Worm (Caenorhabditis elegans): ENCODE data around the gene str-205.

DNA sequence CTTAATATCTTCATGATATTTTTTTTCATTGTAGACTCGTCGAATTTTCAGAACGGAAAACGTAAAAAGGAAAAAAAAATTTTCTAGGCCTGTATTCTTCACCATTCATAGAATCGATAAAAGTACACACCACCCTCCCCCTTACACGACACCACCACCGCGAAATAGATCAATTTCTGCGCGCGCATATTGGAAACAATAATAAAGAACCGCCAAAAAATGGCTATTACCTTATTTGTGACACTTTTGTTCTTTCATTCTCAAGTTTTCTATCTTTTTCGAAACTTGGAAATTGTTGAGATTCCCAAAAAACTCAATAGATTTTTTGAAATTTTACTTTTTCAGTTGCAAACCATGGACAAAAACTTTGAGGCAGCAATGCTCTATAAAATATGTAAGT lies 45.4 kb upstream of the str-205 start, which contains the start of gene F26G5.1:
- TF ChIP-seq repo-1 (tag; optimal IDR thresholded peaks at IDR 0.05): no peak
- no peak for TF ChIP-seq pha-4 (tag; optimal IDR thresholded peaks at IDR 0.05)
- no peak for TF ChIP-seq nfya-2 (GFP tag; IDR thresholded peaks at IDR 0.05)
- TF ChIP-seq ztf-28 (GFP tag; IDR thresholded peaks at IDR 0.05): no peak
- TF ChIP-seq sdz-38 (tag; optimal IDR thresholded peaks at IDR 0.05): no peak
- TF ChIP-seq F39B2.1 (GFP tag; IDR thresholded peaks at IDR 0.05): no peak

Measured in whole organism, young adult.